Worm (Caenorhabditis elegans) whole organism, early embryonic: Measurements from ENCODE around the gene hsp-12.6.

ENCODE experiments used
- ama-1 ChIP-seq: fragments of 150-350 bp; optimal IDR thresholded peaks from 2 replicates; lab custom pipeline; 2014
- ceh-13 ChIP-seq: fragments of 200-800 bp; sonication (Bioruptor generic); optimal IDR thresholded peaks from 2 replicates; lab custom pipeline; 2018; ENCODE audit warnings: mild to moderate bottlenecking, missing genetic modification characterization, missing compliant biosample characterization
- ceh-36 ChIP-seq: sonication (generic microtip); optimal IDR thresholded peaks from 2 replicates; lab custom pipeline; 2016; ENCODE audit warnings: missing genetic modification characterization, inconsistent platforms, missing compliant biosample characterization
- ets-7 ChIP-seq: sonication (generic microtip); optimal IDR thresholded peaks from 2 replicates; lab custom pipeline; 2016; ENCODE audit warnings: missing genotype, missing genetic modification characterization, missing compliant biosample characterization
- flt-1 ChIP-seq: fragments of 200-800 bp; sonication (Bioruptor generic); IDR thresholded peaks from 2 replicates; pipeline ENCODE4 v1.3.6; 2022; ENCODE audit warnings: missing genetic modification characterization, missing compliant biosample characterization
- hmbx-1 ChIP-seq: sonication (generic microtip); optimal IDR thresholded peaks from 2 replicates; lab custom pipeline; 2016; ENCODE audit warnings: mild to moderate bottlenecking, missing genetic modification characterization, missing compliant biosample characterization
- hmg-4 ChIP-seq: fragments of 200-800 bp; sonication (Bioruptor generic); optimal IDR thresholded peaks from 2 replicates; lab custom pipeline; 2018; ENCODE audit warnings: mild to moderate bottlenecking, missing genetic modification characterization, missing compliant biosample characterization
- hnd-1 ChIP-seq: sonication (generic microtip); optimal IDR thresholded peaks from 2 replicates; lab custom pipeline; 2016; ENCODE audit warnings: missing genetic modification characterization, missing compliant biosample characterization
- pes-1 ChIP-seq: fragments of 200-800 bp; sonication (Bioruptor generic); IDR thresholded peaks from 2 replicates; pipeline ENCODE4 v1.3.6; 2022; ENCODE audit warnings: missing genetic modification reagents, missing genetic modification characterization, missing compliant biosample characterization
- tbx-11 ChIP-seq: fragments of 200-800 bp; sonication (Bioruptor generic); IDR thresholded peaks from 2 replicates; pipeline ENCODE4 v1.3.6; 2022; ENCODE audit warnings: missing genetic modification characterization, missing compliant biosample characterization
- tra-4 ChIP-seq: sonication (generic microtip); optimal IDR thresholded peaks from 2 replicates; lab custom pipeline; 2017; ENCODE audit warnings: missing genetic modification characterization, missing compliant biosample characterization

DNA sequence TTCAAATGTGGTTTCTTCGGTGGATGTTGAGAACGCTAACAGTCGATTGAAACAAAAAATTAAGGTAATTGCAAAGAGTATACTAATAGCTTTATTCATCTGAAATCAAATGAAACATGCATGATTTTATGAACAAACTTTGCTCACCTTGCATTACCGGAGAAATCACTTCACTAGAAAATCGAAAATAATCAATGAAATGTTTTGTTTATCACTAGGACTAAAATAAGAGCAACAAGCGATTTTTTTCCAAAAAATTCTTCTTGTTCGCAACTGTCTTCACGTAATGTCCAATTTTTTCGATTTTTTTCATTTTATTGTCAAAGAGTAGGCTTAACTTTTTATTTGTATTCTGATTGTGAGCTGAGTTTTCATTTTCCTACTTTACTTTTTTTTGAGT lies 24.6 kb downstream of the hsp-12.6 start, which contains the start of gene F56D5.9:
- TF ChIP-seq ama-1 (lab: Kevin White, UChicago) (no peak), tbx-11 (GFP tag; lab: Robert Waterston, UW) (no peak), flt-1 (GFP tag; lab: Robert Waterston, UW) (no peak), ceh-13 (no peak), hnd-1 (tag; lab: Kevin White, UChicago) (no peak), pes-1 (GFP tag; lab: Robert Waterston, UW) (no peak), hmbx-1 (tag; lab: Kevin White, UChicago) (no peak), tra-4 (tag; lab: Kevin White, UChicago) (no peak), hmg-4 (GFP tag; lab: Kevin White, UChicago) (no peak), ets-7 (tag; lab: Kevin White, UChicago) (no peak), ceh-36 (tag; lab: Kevin White, UChicago) (no peak)
